Worm (Caenorhabditis elegans): ENCODE results near the gene glr-5.
A peak's percentile ranks its signal among the peaks of the same experiment; 100 is the strongest.
"Not testable (repeated sequence)": the region's sequence is repeated elsewhere in the genome, so short reads cannot be mapped to it uniquely, and the experiment has no call there.

Gene glr-5

ce11 chrV:8683787-8684186, 32.5 kb upstream of the glr-5 start:
- no peak for TF ChIP-seq ceh-82 (tag; optimal IDR thresholded peaks at IDR 0.05)
- no peak for TF ChIP-seq ces-1 (GFP tag; optimal IDR thresholded peaks at IDR 0.05)
- TF ChIP-seq dpl-1 (GFP tag; optimal IDR thresholded peaks at IDR 0.05): no peak
- no peak for TF ChIP-seq Y105C5A.15 (GFP tag; IDR thresholded peaks at IDR 0.05)
- TF ChIP-seq mxl-3 (GFP tag; optimal IDR thresholded peaks at IDR 0.05): no peak
- TF ChIP-seq nhr-41 (GFP tag; IDR thresholded peaks at IDR 0.05): no peak
- TF ChIP-seq unc-130 (GFP tag; optimal IDR thresholded peaks at IDR 0.05): no peak
- TF ChIP-seq nhr-28 (tag; optimal IDR thresholded peaks at IDR 0.05): no peak
- no peak for TF ChIP-seq fkh-10 (GFP tag; optimal IDR thresholded peaks at IDR 0.05)
- no peak for TF ChIP-seq lin-1 (GFP tag; IDR thresholded peaks at IDR 0.05)
- TF ChIP-seq daf-8 (GFP tag; IDR thresholded peaks at IDR 0.05): no peak
- TF ChIP-seq nhr-76 (tag; optimal IDR thresholded peaks at IDR 0.05): no peak
- TF ChIP-seq ztf-7 (tag; optimal IDR thresholded peaks at IDR 0.05): no peak
- TF ChIP-seq lin-13 (GFP tag; optimal IDR thresholded peaks at IDR 0.05): no peak

DNA sequence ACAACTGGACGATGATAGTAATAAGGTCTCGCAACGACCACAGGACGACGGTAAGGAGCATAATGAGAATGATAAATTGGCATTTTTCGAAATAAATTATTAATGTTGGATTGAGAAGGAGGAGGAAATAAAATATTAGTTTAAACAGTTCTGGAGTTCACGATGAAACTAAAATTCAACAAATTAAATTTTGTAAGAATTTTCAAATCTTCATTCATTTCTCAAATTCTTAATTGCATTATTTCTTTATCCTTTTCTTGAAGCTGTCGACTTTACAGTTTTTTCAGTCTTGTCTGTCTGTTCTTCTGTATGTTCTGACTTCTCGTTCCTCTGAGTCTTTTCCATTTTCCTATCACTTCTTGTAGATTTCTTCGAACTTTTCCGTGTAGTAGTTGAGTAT, 29.5 kb upstream of the glr-5 start, which contains the start of gene ZC190.7:
TSS of gene ZC190.7 (minus strand) at position 101 of the 400 bp plus-strand sequence.
- TF ChIP-seq egl-43 (GFP tag; IDR thresholded peaks at IDR 0.05) (no peak), unc-39 (tag; optimal IDR thresholded peaks at IDR 0.05) (no peak), lin-15B (tag; optimal IDR thresholded peaks at IDR 0.05) (no peak), tra-1 (GFP tag; IDR thresholded peaks at IDR 0.05) (no peak), ZK546.5 (tag; optimal IDR thresholded peaks at IDR 0.05) (no peak), F10B5.3 (tag; optimal IDR thresholded peaks at IDR 0.05) (no peak), mdt-29 (GFP tag; IDR thresholded peaks at IDR 0.05) (no peak), hif-1 (tag; optimal IDR thresholded peaks at IDR 0.05) (no peak), nhr-76 (tag; optimal IDR thresholded peaks at IDR 0.05) (no peak), ceh-44 (GFP tag; IDR thresholded peaks at IDR 0.05) (no peak), sdz-12 (GFP tag; optimal IDR thresholded peaks at IDR 0.05) (no peak)

- TF ChIP-seq aha-1 (tag) (peak; percentile 23), gei-8 (GFP tag; optimal IDR thresholded peaks at IDR 0.05) (no peak)
These were observed 28.6 kb upstream of the glr-5 start, which contains the start of gene ZC190.8 for ce11 chrV:8687707-8688106. Gene ZC190.8 (minus strand): TSS chrV:8687807.

DNA sequence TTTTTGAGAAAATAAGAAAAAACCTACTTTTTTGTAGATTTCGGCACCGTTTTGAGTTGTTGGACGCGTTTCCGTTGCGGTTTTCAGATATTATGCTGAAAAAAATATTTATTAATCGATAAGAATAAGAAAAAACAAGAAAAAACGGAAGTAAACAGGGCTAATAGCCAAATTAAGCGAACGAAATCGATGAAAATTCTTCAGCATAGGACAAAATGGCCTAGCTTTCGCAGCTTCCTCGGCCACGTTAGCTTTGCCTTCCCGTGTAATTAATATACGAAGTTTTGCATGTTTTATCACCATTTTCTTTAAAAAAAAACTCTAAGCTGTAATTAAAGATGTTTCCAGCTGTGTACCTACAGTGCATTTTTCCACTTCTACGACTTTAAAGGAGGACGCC, 20.1 kb upstream of the glr-5 start, which contains the start of gene ZC190.10:
TSS of gene ZC190.10 (minus strand) at position 101 of the 400 bp plus-strand sequence.
- not testable (repeated sequence) for TF ChIP-seq mep-1 (tag; optimal IDR thresholded peaks at IDR 0.05); F44E2.7 (GFP tag; IDR thresholded peaks at IDR 0.05); nhr-6 (tag; optimal IDR thresholded peaks at IDR 0.05)

DNA sequence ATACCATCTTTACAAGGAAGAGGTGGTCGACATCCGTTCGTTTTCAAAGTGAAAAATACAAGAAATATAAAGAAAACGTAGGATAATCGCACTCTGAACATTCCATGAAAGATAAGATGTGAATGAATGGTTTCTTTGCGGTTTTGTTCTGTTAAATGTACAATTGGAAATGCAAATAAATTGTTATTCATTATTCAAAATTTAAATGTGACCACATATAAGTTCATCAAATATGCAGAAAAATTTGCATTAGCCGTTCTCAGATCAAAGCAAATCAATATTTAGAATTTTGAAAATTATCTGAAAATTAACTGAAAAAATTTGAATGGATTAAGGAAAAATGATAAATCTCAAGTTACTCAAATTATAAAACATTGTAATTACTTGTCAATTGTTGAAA, 4.4 kb upstream of the glr-5 start, which contains the start of gene ZC178.2:
TSS of gene ZC178.2 (minus strand) at position 101 of the 400 bp plus-strand sequence.
- no peak for TF ChIP-seq mes-2 (tag; optimal IDR thresholded peaks at IDR 0.05; ENCODE audit: poor library complexity, severe bottlenecking)
- TF ChIP-seq daf-12 (tag; optimal IDR thresholded peaks at IDR 0.05): no peak
- no peak for TF ChIP-seq nhr-28 (tag; optimal IDR thresholded peaks at IDR 0.05)
- TF ChIP-seq R02D3.7 (tag; optimal IDR thresholded peaks at IDR 0.05): no peak
- no peak for TF ChIP-seq nhr-10 (tag; optimal IDR thresholded peaks at IDR 0.05)
- TF ChIP-seq lim-7 (GFP tag; IDR thresholded peaks at IDR 0.05): no peak
- TF ChIP-seq ceh-62 (tag; optimal IDR thresholded peaks at IDR 0.05): no peak
- TF ChIP-seq Y75B8A.6 (GFP tag; IDR thresholded peaks at IDR 0.05): no peak
- no peak for TF ChIP-seq rbr-2 (tag; optimal IDR thresholded peaks at IDR 0.05)

Measured in whole organism, L4 larva.